Worm (Caenorhabditis elegans) whole organism, L4/young adult: ENCODE measurements around the gene Y75B8A.7.

Source experiments
- dao-5 ChIP-seq: sonication (generic microtip); optimal IDR thresholded peaks from 2 replicates; lab custom pipeline; 2016; ENCODE audit warnings: missing genotype, missing genetic modification characterization, moderate library complexity, missing compliant biosample characterization
- him-1 ChIP-seq: sonication (generic microtip); optimal IDR thresholded peaks from 2 replicates; lab custom pipeline; 2016; ENCODE audit warnings: missing genotype, missing genetic modification reagents, missing genetic modification characterization, missing compliant biosample characterization

ce11 chrIII:12152599-12152998, at the start of gene Y75B8A.7:
- TF ChIP-seq him-1 (tag; lab: Kevin White, UChicago) (no peak), dao-5 (tag; lab: Kevin White, UChicago) (no peak)
